Worm (Caenorhabditis elegans): ENCODE data around the gene cct-3.
"Not testable (repeated sequence)": the region's sequence is repeated elsewhere in the genome, so short reads cannot be mapped to it uniquely, and the experiment has no call there.

The cct-3 gene

DNA sequence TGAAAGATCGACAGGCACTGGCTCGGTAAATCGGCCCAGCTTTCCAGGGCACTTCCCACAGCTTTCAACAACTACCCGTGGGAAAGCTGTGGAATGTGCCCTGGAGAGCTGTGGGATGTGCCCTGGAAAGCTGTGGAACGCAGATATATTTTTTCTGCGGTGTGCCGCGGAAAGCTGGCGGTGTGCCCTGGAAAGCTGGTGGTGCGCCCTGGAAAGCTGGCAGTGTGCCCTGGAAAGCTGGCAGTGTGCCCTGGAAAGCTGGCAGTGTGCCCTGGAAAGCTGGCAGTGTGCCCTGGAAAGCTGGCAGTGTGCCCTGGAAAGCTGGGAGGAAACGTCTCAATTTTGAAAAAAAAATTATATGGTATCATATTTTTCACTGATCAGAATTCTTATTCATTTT lies 40.4 kb downstream of the cct-3 start:
- TF ChIP-seq hlh-6 (tag; optimal IDR thresholded peaks at IDR 0.05) (peak; percentile 15), dve-1 (tag; optimal IDR thresholded peaks at IDR 0.05) (no peak)

DNA sequence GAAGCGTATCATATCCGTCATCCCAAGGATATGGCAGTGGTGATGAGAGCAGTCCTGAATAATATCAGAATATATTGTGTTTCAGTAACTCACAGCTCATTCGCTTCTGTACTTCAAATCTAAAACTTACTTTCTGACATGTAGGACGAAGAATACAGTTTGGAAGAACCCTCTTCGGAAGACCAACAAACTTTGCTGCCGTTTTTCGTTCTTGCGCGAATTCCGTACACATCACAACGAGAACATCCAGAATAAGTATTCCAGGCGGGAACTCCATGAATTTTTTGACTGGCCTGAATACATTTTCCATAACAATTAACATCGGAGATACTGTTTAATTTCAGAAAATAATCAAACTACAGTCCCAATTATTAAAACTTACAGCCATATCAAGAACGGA lies 44.1 kb downstream of the cct-3 start, which contains the start of gene K09F6.15:
Gene K09F6.15 (minus strand): TSS at position 101 of the 400 bp plus-strand sequence.
- TF ChIP-seq ttx-3 (tag; optimal IDR thresholded peaks at IDR 0.05), result no peak
- no peak for TF ChIP-seq elt-4 (tag; optimal IDR thresholded peaks at IDR 0.05)
- no peak for TF ChIP-seq hlh-30 (tag; optimal IDR thresholded peaks at IDR 0.05; ENCODE audit: insufficient read depth)
- no peak for TF ChIP-seq hlh-13 (GFP tag; optimal IDR thresholded peaks at IDR 0.05)
- TF ChIP-seq ceh-34 (tag; optimal IDR thresholded peaks at IDR 0.05), result no peak
- no peak for TF ChIP-seq ref-2 (tag; optimal IDR thresholded peaks at IDR 0.05)
- TF ChIP-seq che-1 (tag; optimal IDR thresholded peaks at IDR 0.05), result no peak
- no peak for TF ChIP-seq fax-1 (tag; optimal IDR thresholded peaks at IDR 0.05)
- TF ChIP-seq ceh-48 (tag; optimal IDR thresholded peaks at IDR 0.05), result no peak
- TF ChIP-seq dmd-4 (tag; optimal IDR thresholded peaks at IDR 0.05; ENCODE audit: borderline replicate concordance), result no peak
- no peak for TF ChIP-seq mec-3 (tag; optimal IDR thresholded peaks at IDR 0.05; ENCODE audit: borderline replicate concordance)
- TF ChIP-seq eyg-1 (tag; optimal IDR thresholded peaks at IDR 0.05), result no peak
- TF ChIP-seq ceh-30 (tag; optimal IDR thresholded peaks at IDR 0.05), result no peak
- no peak for TF ChIP-seq sox-2 (GFP tag; IDR thresholded peaks at IDR 0.05)
- TF ChIP-seq odd-2 (tag; optimal IDR thresholded peaks at IDR 0.05), result no peak
- TF ChIP-seq pha-4 (tag; optimal IDR thresholded peaks at IDR 0.05), result no peak

DNA sequence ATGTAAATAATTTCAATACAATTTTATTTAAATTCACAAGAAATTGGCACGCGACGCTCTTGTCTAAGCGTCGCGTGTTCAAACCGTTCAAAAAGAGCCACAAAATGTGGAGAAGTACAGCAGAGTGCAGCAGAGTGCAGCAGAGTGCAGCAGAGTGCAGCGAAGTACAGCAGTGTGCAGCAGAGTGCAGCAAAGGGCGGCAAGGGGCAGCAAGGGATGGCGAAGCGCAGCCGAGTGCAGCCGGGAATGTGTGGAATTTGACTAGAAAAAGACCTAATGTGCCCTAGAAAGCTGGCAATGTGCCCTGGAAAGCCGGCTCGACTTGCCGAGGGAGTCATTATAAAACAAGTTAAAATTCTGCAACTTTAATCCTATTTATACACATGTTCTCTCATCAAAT lies 45.9 kb downstream of the cct-3 start, which contains the start of gene K09F6.6:
Gene K09F6.6 (minus strand): TSS at position 43 of the 400 bp plus-strand sequence.
- TF ChIP-seq eyg-1 (tag; optimal IDR thresholded peaks at IDR 0.05), result no peak

DNA sequence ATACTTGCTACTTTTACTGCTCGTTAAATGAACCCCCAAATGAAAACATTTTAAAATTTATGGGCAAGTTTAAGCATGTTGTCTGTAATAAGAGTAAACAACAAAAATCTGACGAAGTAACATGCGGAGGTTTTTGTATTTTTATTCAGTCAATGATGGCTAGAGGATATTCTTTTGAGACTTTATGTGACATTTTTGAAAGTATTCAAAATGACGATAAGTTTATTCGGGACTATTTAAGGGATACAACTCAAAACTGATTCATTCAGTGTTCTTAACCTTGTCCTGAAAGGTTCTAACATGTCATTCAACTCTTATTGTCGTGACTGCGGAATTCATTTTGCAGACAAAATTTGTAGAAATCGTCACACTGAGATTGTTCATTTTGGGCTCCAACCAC lies 46.5 kb downstream of the cct-3 start, which contains the start of gene K09F6.11:
Gene K09F6.11 (plus strand): TSS at position 301 of the 400 bp plus-strand sequence.
- no peak for TF ChIP-seq zip-5 (tag; optimal IDR thresholded peaks at IDR 0.05)
- no peak for TF ChIP-seq odd-2 (tag; optimal IDR thresholded peaks at IDR 0.05)
- no peak for TF ChIP-seq pax-1 (tag; optimal IDR thresholded peaks at IDR 0.05)
- TF ChIP-seq ceh-2 (tag; optimal IDR thresholded peaks at IDR 0.05), result no peak
- TF ChIP-seq elt-2 (tag; optimal IDR thresholded peaks at IDR 0.05), result no peak
- no peak for TF ChIP-seq K09A11.1 (tag; optimal IDR thresholded peaks at IDR 0.05; ENCODE audit: insufficient read depth)
- TF ChIP-seq ceh-18 (tag; optimal IDR thresholded peaks at IDR 0.05), result no peak
- TF ChIP-seq syd-9 (tag; optimal IDR thresholded peaks at IDR 0.05), result no peak
- no peak for TF ChIP-seq hlh-30 (tag; optimal IDR thresholded peaks at IDR 0.05; ENCODE audit: insufficient read depth)
- no peak for TF ChIP-seq ceh-30 (tag; optimal IDR thresholded peaks at IDR 0.05)
- no peak for TF ChIP-seq eyg-1 (tag; optimal IDR thresholded peaks at IDR 0.05)
- TF ChIP-seq hlh-13 (GFP tag; optimal IDR thresholded peaks at IDR 0.05), result no peak
- TF ChIP-seq C38D4.7 (GFP tag; optimal IDR thresholded peaks at IDR 0.05), result no peak
- no peak for TF ChIP-seq fax-1 (tag; optimal IDR thresholded peaks at IDR 0.05)
- TF ChIP-seq ceh-34 (tag; optimal IDR thresholded peaks at IDR 0.05), result no peak
- no peak for TF ChIP-seq ceh-48 (tag; optimal IDR thresholded peaks at IDR 0.05)

DNA sequence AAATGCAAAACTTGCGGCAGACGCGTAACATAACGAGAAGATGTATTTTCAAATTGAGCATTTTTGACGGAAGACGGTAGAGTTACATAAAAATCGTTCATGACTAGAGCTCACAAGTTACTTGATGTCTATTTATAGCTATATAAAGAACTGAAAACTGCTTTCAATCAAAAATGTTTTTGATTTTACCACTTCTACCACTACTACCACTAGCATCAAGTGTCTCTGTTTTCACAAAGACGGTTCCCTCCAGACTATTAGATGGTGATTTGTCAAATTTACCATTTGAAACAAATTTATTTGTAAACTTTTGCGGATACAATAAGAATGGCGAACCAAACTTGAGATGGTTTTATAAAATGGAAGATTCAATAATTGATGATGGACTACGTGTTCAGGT lies 49.3 kb downstream of the cct-3 start, which contains the start of gene K09F6.9:
Gene K09F6.9 (minus strand): TSS at position 101 of the 400 bp plus-strand sequence.
- not testable (repeated sequence) for TF ChIP-seq ttx-3 (tag; optimal IDR thresholded peaks at IDR 0.05); odd-2 (tag; optimal IDR thresholded peaks at IDR 0.05); T23F11.4 (GFP tag; optimal IDR thresholded peaks at IDR 0.05)

DNA sequence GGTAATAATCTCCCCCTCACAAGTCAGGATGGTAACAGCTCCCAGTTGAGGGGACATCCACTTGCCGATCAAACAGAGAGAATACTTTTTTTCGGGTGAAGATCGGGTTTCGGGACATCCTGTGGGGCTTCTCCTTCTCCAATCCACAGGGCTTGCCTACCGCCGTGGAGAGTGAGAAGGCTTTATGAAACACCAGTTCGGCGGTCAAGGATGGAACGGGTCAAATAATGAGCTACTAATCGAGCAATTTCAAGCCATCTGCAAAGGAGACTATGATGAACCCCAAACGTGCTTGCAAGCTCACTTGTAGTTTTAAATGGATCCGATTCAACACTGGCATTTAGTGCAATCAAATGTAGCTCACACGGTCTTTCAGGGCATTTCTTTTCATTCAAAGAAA lies 51.4 kb downstream of the cct-3 start:
- TF ChIP-seq K02D7.2 (tag; optimal IDR thresholded peaks at IDR 0.05) (no peak), tbx-7 (tag; optimal IDR thresholded peaks at IDR 0.05) (no peak)

DNA sequence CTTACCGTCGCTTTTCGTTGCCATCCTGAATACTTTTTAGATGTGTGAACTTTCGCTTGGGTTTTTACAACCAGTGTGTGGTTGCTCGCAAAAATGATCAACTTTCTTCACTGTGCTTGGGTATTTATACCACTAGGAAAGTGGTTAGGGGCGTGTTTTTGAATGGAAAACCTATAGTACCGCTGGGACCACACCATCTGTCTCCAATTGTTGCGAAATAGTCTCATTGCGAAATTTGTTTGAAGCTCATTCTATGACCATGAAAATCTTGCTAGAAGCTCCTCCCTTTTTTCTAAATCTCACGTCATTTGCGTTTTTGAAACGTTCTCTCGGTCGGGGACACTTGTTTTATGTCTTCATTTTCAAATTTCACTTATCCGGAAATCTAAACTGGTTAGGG lies 55.5 kb downstream of the cct-3 start, which contains the start of the genes K09F6.10 and K09F6.13:
Gene K09F6.10 (minus strand): TSS at position 86 of the 400 bp plus-strand sequence.
Gene K09F6.13 (plus strand): TSS at position 317 of the 400 bp plus-strand sequence.
- TF ChIP-seq C38D4.7 (GFP tag; optimal IDR thresholded peaks at IDR 0.05) (no peak), K09A11.1 (tag; optimal IDR thresholded peaks at IDR 0.05; ENCODE audit: insufficient read depth) (no peak), ceh-2 (tag; optimal IDR thresholded peaks at IDR 0.05) (no peak), eyg-1 (tag; optimal IDR thresholded peaks at IDR 0.05) (no peak), F13H6.1 (tag; optimal IDR thresholded peaks at IDR 0.05) (no peak), lin-11 (tag; optimal IDR thresholded peaks at IDR 0.05) (no peak), elt-2 (tag; optimal IDR thresholded peaks at IDR 0.05) (no peak), elt-4 (tag; optimal IDR thresholded peaks at IDR 0.05) (no peak), unc-86 (tag; optimal IDR thresholded peaks at IDR 0.05) (no peak), che-1 (tag; optimal IDR thresholded peaks at IDR 0.05) (no peak), ceh-30 (tag; optimal IDR thresholded peaks at IDR 0.05) (no peak), sox-2 (GFP tag; IDR thresholded peaks at IDR 0.05) (no peak), pqm-1 (tag; optimal IDR thresholded peaks at IDR 0.05) (no peak), ets-4 (tag; optimal IDR thresholded peaks at IDR 0.05) (no peak), ceh-6 (GFP tag; optimal IDR thresholded peaks at IDR 0.05) (no peak), dmd-4 (tag; optimal IDR thresholded peaks at IDR 0.05; ENCODE audit: borderline replicate concordance) (no peak), ceh-31 (tag; optimal IDR thresholded peaks at IDR 0.05) (no peak), zip-5 (tag; optimal IDR thresholded peaks at IDR 0.05) (no peak), pros-1 (tag; optimal IDR thresholded peaks at IDR 0.05) (no peak)

Data from whole organism, late embryonic.